Fruit fly (Drosophila melanogaster) whole organism, embryonic: ENCODE data around the gene CG17097.

Experiments
- ATbp ChIP-seq: fragments of 200-800 bp; sonication (Bioruptor generic); optimal IDR thresholded peaks from 2 replicates; lab custom pipeline; 2017; ENCODE audit warnings: missing biosample characterization, mild to moderate bottlenecking, missing genetic modification characterization, missing genetic modification reagents
- Aef1 ChIP-seq: fragments of 200-800 bp; sonication (Bioruptor generic); IDR thresholded peaks from 3 replicates; pipeline ENCODE4 v1.3.6; 2022; ENCODE audit warnings: missing biosample characterization, missing genetic modification characterization
- CG10565 ChIP-seq: fragments of 200-800 bp; sonication (Bioruptor generic); optimal IDR thresholded peaks from 3 replicates; lab custom pipeline; 2016; ENCODE audit warnings: missing biosample characterization, mild to moderate bottlenecking, missing genetic modification characterization
- CG11085 ChIP-seq: fragments of 200-800 bp; sonication (Bioruptor generic); IDR thresholded peaks from 2 replicates; pipeline ENCODE4 v1.3.6; 2022; ENCODE audit warnings: missing biosample characterization, missing genetic modification characterization
- CG11695 ChIP-seq: fragments of 200-800 bp; sonication (Bioruptor generic); IDR thresholded peaks from 3 replicates; pipeline ENCODE4 v1.3.6; 2022; ENCODE audit warnings: missing biosample characterization, missing genetic modification characterization
- CG11696 ChIP-seq: fragments of 200-800 bp; sonication (Bioruptor generic); IDR thresholded peaks from 2 replicates; pipeline ENCODE4 v1.3.6; 2022; ENCODE audit warnings: missing biosample characterization, missing genetic modification characterization
- CG11723 ChIP-seq: fragments of 200-800 bp; sonication (Bioruptor generic); optimal IDR thresholded peaks from 2 replicates; lab custom pipeline; 2017; ENCODE audit warnings: missing biosample characterization, mild to moderate bottlenecking, missing genetic modification characterization
- CG1233 ChIP-seq: fragments of 200-800 bp; sonication (Bioruptor generic); optimal IDR thresholded peaks from 4 replicates; lab custom pipeline; 2018; ENCODE audit warnings: missing biosample characterization, mild to moderate bottlenecking, missing genetic modification characterization
- CG13775 ChIP-seq: fragments of 200-800 bp; sonication (Bioruptor generic); optimal IDR thresholded peaks from 3 replicates; lab custom pipeline; 2017; ENCODE audit warnings: missing biosample characterization, mild to moderate bottlenecking, missing genetic modification characterization
- CG1602 ChIP-seq: fragments of 200-800 bp; sonication (Bioruptor generic); optimal IDR thresholded peaks from 3 replicates; lab custom pipeline; 2016; ENCODE audit warnings: missing biosample characterization, missing genetic modification characterization
- CG16863 ChIP-seq: fragments of 200-800 bp; sonication (Bioruptor generic); optimal IDR thresholded peaks from 3 replicates; lab custom pipeline; 2016; ENCODE audit warnings: missing biosample characterization, missing genetic modification characterization
- CG1832 ChIP-seq: fragments of 200-800 bp; sonication (Bioruptor generic); optimal IDR thresholded peaks from 2 replicates; lab custom pipeline; 2017; ENCODE audit warnings: missing biosample characterization, mild to moderate bottlenecking, missing genetic modification characterization, inconsistent platforms
- CG2199 ChIP-seq: fragments of 200-800 bp; sonication (Bioruptor generic); IDR thresholded peaks from 3 replicates; pipeline ENCODE4 v1.3.6; 2022; ENCODE audit warnings: missing biosample characterization, missing genetic modification characterization
- CG2712 ChIP-seq: fragments of 200-800 bp; optimal IDR thresholded peaks from 3 replicates; lab custom pipeline; 2019; ENCODE audit warnings: missing biosample characterization, mild to moderate bottlenecking, missing genetic modification characterization, moderate library complexity
- CG2889 ChIP-seq: fragments of 200-800 bp; sonication (Bioruptor generic); IDR thresholded peaks from 3 replicates; pipeline ENCODE4 v1.3.6; 2022; ENCODE audit warnings: missing biosample characterization, missing genetic modification characterization
- CG33213 ChIP-seq: fragments of 200-800 bp; sonication (Bioruptor generic); optimal IDR thresholded peaks from 3 replicates; lab custom pipeline; 2016; ENCODE audit warnings: missing biosample characterization, missing genetic modification characterization
- CG34422 ChIP-seq: fragments of 200-800 bp; sonication (Bioruptor generic); IDR thresholded peaks from 3 replicates; pipeline ENCODE4 v1.3.6; 2022; ENCODE audit warnings: missing biosample characterization, missing genetic modification characterization
- CG4282 ChIP-seq: fragments of 200-800 bp; sonication (Bioruptor generic); optimal IDR thresholded peaks from 2 replicates; lab custom pipeline; 2016; ENCODE audit warnings: missing biosample characterization, missing genetic modification characterization
- CG4360 ChIP-seq: fragments of 200-800 bp; sonication (Bioruptor generic); IDR thresholded peaks from 2 replicates; pipeline ENCODE4 v1.3.6; 2022; ENCODE audit warnings: missing biosample characterization, missing genetic modification characterization
- CG6791 ChIP-seq: fragments of 200-800 bp; sonication (Bioruptor generic); IDR thresholded peaks from 3 replicates; pipeline ENCODE4 v1.3.6; 2022; ENCODE audit warnings: missing biosample characterization, missing genetic modification characterization; ENCODE audit not compliant: partially characterized antibody
- CG7963 ChIP-seq: fragments of 200-800 bp; sonication (Bioruptor generic); IDR thresholded peaks from 3 replicates; pipeline ENCODE4 v1.3.6; 2022; ENCODE audit warnings: missing biosample characterization, missing genetic modification characterization; ENCODE audit not compliant: partially characterized antibody
- CG7987 ChIP-seq: fragments of 200-800 bp; sonication (Bioruptor generic); optimal IDR thresholded peaks from 2 replicates; lab custom pipeline; 2018; ENCODE audit warnings: missing biosample characterization, mild to moderate bottlenecking, missing genetic modification characterization, moderate library complexity
- CG8281 ChIP-seq: fragments of 200-800 bp; sonication (Bioruptor generic); optimal IDR thresholded peaks from 2 replicates; lab custom pipeline; 2018; ENCODE audit warnings: missing biosample characterization, mild to moderate bottlenecking, missing genetic modification characterization, moderate library complexity
- CoRest ChIP-seq: fragments of 200-800 bp; sonication (Bioruptor generic); optimal IDR thresholded peaks from 3 replicates; lab custom pipeline; 2018; ENCODE audit warnings: missing biosample characterization, mild to moderate bottlenecking, missing genetic modification characterization, moderate library complexity
- Dip2 ChIP-seq: fragments of 200-800 bp; sonication (Bioruptor generic); IDR thresholded peaks from 2 replicates; pipeline ENCODE4 v1.3.6; 2022; ENCODE audit warnings: missing biosample characterization, missing genetic modification characterization
- ERR ChIP-seq: fragments of 200-800 bp; sonication (Bioruptor generic); optimal IDR thresholded peaks from 2 replicates; lab custom pipeline; 2016; ENCODE audit warnings: missing biosample characterization, missing genetic modification characterization
- Eip74EF ChIP-seq, 2 experiments: fragments of 200-800 bp in 1 of 2; fragments of >200 bp in 1 of 2; sonication (Bioruptor generic) in 1 of 2; optimal IDR thresholded peaks; 2 replicates each; lab custom pipeline; 2017 to 2019; ENCODE audit warnings: missing biosample characterization in 2 of 2, missing genetic modification characterization in 2 of 2, mild to moderate bottlenecking in 1 of 2, moderate library complexity in 1 of 2
- Hmx ChIP-seq: fragments of 200-800 bp; sonication (Bioruptor generic); optimal IDR thresholded peaks from 2 replicates; lab custom pipeline; 2016; ENCODE audit warnings: missing biosample characterization, missing genetic modification characterization
- Hr39 ChIP-seq: fragments of >200 bp; optimal IDR thresholded peaks from 2 replicates; lab custom pipeline; 2017
- NC2α ChIP-seq: fragments of 200-800 bp; sonication (Bioruptor generic); optimal IDR thresholded peaks from 2 replicates; lab custom pipeline; 2016; ENCODE audit warnings: missing biosample characterization, missing genetic modification characterization
- NC2β ChIP-seq: fragments of 200-800 bp; sonication (Bioruptor generic); optimal IDR thresholded peaks from 2 replicates; lab custom pipeline; 2016; ENCODE audit warnings: missing biosample characterization, missing genetic modification characterization
- NK7.1 ChIP-seq: fragments of 200-800 bp; sonication (Bioruptor generic); optimal IDR thresholded peaks from 3 replicates; lab custom pipeline; 2016; ENCODE audit warnings: missing biosample characterization, missing genetic modification characterization
- NfI ChIP-seq: fragments of 200-800 bp; sonication (Bioruptor generic); optimal IDR thresholded peaks from 3 replicates; lab custom pipeline; 2018; ENCODE audit warnings: missing biosample characterization, mild to moderate bottlenecking, missing genetic modification characterization, moderate library complexity
- Optix ChIP-seq: fragments of 200-800 bp; sonication (Bioruptor generic); IDR thresholded peaks from 3 replicates; pipeline ENCODE4 v1.3.6; 2022; ENCODE audit warnings: missing biosample characterization, missing genetic modification characterization
- Xrp1 ChIP-seq: fragments of 200-800 bp; sonication (Bioruptor generic); IDR thresholded peaks from 2 replicates; pipeline ENCODE4 v1.3.6; 2022; ENCODE audit warnings: missing biosample characterization, missing genetic modification characterization
- croc ChIP-seq: fragments of 200-800 bp; sonication (Bioruptor generic); conservative IDR thresholded peaks from 3 replicates; pipeline ENCODE4 v1.3.6; 2022; ENCODE audit warnings: missing biosample characterization, missing genetic modification characterization
- dimm ChIP-seq: fragments of 200-800 bp; sonication (Bioruptor generic); IDR thresholded peaks from 2 replicates; pipeline ENCODE4 v1.3.6; 2022; ENCODE audit warnings: missing biosample characterization, missing genetic modification characterization
- esg ChIP-seq: fragments of 200-800 bp; sonication (Bioruptor generic); conservative IDR thresholded peaks from 2 replicates; pipeline ENCODE4 v1.3.6; 2022; ENCODE audit warnings: missing biosample characterization, missing genetic modification characterization
- eyg ChIP-seq: fragments of 200-800 bp; sonication (Bioruptor generic); optimal IDR thresholded peaks from 3 replicates; lab custom pipeline; 2016; ENCODE audit warnings: missing biosample characterization, missing genetic modification characterization
- fu2 ChIP-seq: fragments of 200-800 bp; sonication (Bioruptor generic); optimal IDR thresholded peaks from 2 replicates; lab custom pipeline; 2016; ENCODE audit warnings: missing biosample characterization, missing genetic modification characterization
- h ChIP-seq: fragments of >200 bp; optimal IDR thresholded peaks from 2 replicates; lab custom pipeline; 2017
- mirr ChIP-seq: fragments of 200-800 bp; sonication (Bioruptor generic); optimal IDR thresholded peaks from 3 replicates; lab custom pipeline; 2018; ENCODE audit warnings: missing biosample characterization, mild to moderate bottlenecking, missing genetic modification characterization
- onecut ChIP-seq: fragments of 200-800 bp; sonication (Bioruptor generic); IDR thresholded peaks from 2 replicates; pipeline ENCODE4 v1.3.6; 2022; ENCODE audit warnings: missing biosample characterization, missing genetic modification characterization
- pros ChIP-seq: fragments of 200-800 bp; sonication (Bioruptor generic); optimal IDR thresholded peaks from 3 replicates; lab custom pipeline; 2019; ENCODE audit warnings: missing biosample characterization, mild to moderate bottlenecking, missing genetic modification characterization, moderate library complexity
- salm ChIP-seq: fragments of 200-800 bp; sonication (Bioruptor generic); optimal IDR thresholded peaks from 2 replicates; lab custom pipeline; 2018; ENCODE audit warnings: missing biosample characterization, mild to moderate bottlenecking, missing genetic modification characterization
- tna ChIP-seq: fragments of 200-800 bp; sonication (Bioruptor generic); IDR thresholded peaks from 2 replicates; pipeline ENCODE4 v1.3.6; 2022; ENCODE audit warnings: missing biosample characterization, missing genetic modification characterization; ENCODE audit not compliant: partially characterized antibody
- ttk ChIP-seq: fragments of 200-800 bp; sonication (Bioruptor generic); IDR thresholded peaks from 2 replicates; pipeline ENCODE4 v2.1.2; 2022; ENCODE audit warnings: missing biosample characterization, missing genetic modification characterization
- unc-4 ChIP-seq: fragments of 200-800 bp; sonication (Bioruptor generic); IDR thresholded peaks from 2 replicates; pipeline ENCODE4 v1.3.6; 2022; ENCODE audit warnings: missing biosample characterization, missing genetic modification characterization; ENCODE audit not compliant: partially characterized antibody
- wor ChIP-seq: fragments of 200-800 bp; sonication (Bioruptor generic); IDR thresholded peaks from 2 replicates; pipeline ENCODE4 v1.3.6; 2022; ENCODE audit warnings: missing biosample characterization, missing genetic modification characterization

CG17097 gene

DNA sequence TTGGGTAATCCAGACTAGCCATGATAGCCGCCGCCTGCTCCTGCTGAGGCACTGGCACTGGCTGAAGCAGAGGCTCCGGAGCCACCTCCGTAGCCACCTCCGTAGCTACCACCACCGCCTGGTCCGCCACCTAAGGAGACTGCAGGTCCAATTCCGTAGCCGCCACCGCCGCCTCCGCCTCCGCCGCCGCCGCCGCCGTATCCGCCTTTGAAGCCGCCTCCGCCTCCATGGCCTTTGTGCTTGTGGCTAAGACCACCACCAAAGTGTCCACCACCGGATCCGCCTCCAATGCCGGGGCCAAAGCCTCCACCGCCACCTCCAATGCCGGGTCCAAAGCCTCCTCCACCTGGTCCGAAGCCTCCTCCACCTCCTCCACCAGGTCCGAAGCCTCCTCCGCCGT is 46.8 kb downstream of the CG17097 start:
- TF ChIP-seq Hmx (no peak), pros (GFP tag; lab: Kevin White, UChicago) (no peak), CG2712 (tag; lab: Kevin White, UChicago) (no peak), Hr39 (peak; percentile 74), Optix (GFP tag; lab: Robert Waterston, UW) (no peak), mirr (no peak), NC2α (GFP tag; lab: Kevin White, UChicago) (no peak), CG6791 (no peak), CG7987 (GFP tag; lab: Kevin White, UChicago) (no peak)

DNA sequence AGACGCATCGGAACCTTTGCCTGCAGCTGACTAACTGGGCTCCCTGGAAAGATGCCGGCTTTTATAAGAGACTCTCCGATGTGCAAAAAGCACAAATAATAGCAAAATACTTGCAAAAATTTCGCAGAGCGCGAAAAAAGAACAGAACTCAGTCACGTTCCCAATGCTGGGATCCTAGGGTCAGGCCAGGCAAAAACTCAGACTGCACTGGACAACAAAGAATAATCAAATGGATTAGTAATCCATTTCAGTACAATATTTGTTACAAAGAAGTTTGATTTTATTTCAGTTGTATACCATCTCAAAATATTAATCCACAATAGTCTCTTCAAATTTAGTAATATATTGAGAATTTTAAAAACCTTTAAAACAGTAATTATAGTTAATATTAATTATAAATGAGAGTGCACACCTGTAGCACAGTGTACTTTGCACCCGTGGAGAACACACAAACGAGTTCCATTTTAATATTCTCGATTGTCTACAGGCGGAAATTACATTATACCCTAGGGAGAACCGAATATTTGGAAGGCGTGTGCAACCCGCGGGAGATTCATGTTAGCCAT is 47.9 kb downstream of the CG17097 start, which contains the start of gene CG17108:
Gene CG17108 (minus strand): TSS at position 51 of the 566 bp plus-strand sequence.
- TF ChIP-seq CG11696 (GFP tag; lab: Robert Waterston, UW): no peak
- no peak for TF ChIP-seq ATbp (GFP tag; lab: Kevin White, UChicago)
- no peak for TF ChIP-seq NC2α (GFP tag; lab: Kevin White, UChicago)
- TF ChIP-seq CG2889 (GFP tag; lab: Robert Waterston, UW): no peak
- no peak for TF ChIP-seq CG13775
- TF ChIP-seq h (lab: Kevin White, UChicago): no peak
- TF ChIP-seq wor: no peak
- TF ChIP-seq CG1233: no peak

DNA sequence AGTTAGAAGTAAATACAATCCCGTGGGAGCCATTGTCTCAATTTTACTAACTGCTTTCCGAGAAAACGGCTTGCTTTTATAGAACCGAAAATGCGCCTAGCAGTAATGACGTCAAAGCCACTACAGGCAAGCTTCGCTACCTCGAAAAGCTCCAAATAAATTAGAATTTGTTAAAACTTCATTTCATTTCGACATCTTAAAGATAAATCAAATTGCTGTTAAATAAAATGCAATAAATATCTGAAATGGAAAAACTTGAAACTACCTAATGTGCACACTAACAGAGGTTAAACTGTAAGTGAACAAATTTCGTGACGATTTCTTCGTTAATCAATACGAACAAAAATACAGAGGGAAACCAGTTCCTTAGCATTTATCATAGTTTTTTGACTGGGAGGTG is 51.8 kb downstream of the CG17097 start, which contains the start of gene CG7300:
Gene CG7300 (minus strand): TSS at position 52 of the 400 bp plus-strand sequence.
- TF ChIP-seq CG11723 (GFP tag; lab: Kevin White, UChicago) (no peak), CG34422 (GFP tag; lab: Robert Waterston, UW) (no peak), onecut (GFP tag; lab: Robert Waterston, UW) (no peak), dimm (no peak), Dip2 (GFP tag; lab: Robert Waterston, UW) (no peak), CG16863 (GFP tag; lab: Kevin White, UChicago) (no peak), CG1832 (GFP tag; lab: Kevin White, UChicago) (no peak), CG33213 (GFP tag; lab: Kevin White, UChicago) (peak; percentile 35), tna (no peak), croc (no peak; the same call in 2 of the 3 replicates), Eip74EF (GFP tag; optimal IDR thresholded peaks at IDR 0.05; lab: Kevin White, UChicago) (peak in 1 of 2 experiments; percentile 40), esg (GFP tag; lab: Robert Waterston, UW) (peak; percentile 24; the same call in 1 of the 2 replicates), CG1233 (peak; percentile 52), CG10565 (GFP tag; lab: Kevin White, UChicago) (no peak), ttk (GFP tag; lab: Robert Waterston, UW) (no peak; the same call in 1 of the 2 replicates), unc-4 (no peak), salm (tag; lab: Kevin White, UChicago) (no peak), Xrp1 (GFP tag; lab: Robert Waterston, UW) (peak; percentile 68), CG7963 (GFP tag; lab: Robert Waterston, UW) (no peak), CG4282 (no peak), CG11695 (GFP tag; lab: Robert Waterston, UW) (peak; percentile 69; the same call in 2 of the 3 replicates), NK7.1 (peak; percentile 12), CoRest (tag; lab: Kevin White, UChicago) (peak; percentile 48), fu2 (GFP tag; lab: Kevin White, UChicago) (peak; percentile 38), eyg (GFP tag; lab: Kevin White, UChicago) (no peak), CG1602 (GFP tag; lab: Kevin White, UChicago) (peak; percentile 22), CG2199 (GFP tag; lab: Robert Waterston, UW) (no peak), CG8281 (tag; lab: Kevin White, UChicago) (no peak), NfI (GFP tag; lab: Kevin White, UChicago) (peak; percentile 46), NC2β (no peak), CG11085 (GFP tag; lab: Robert Waterston, UW) (no peak; the same call in 1 of the 2 replicates), ERR (no peak), CG4360 (GFP tag; lab: Robert Waterston, UW) (no peak), Aef1 (GFP tag; lab: Robert Waterston, UW) (peak; percentile 57; the same call in 2 of the 3 replicates)
